Worm (Caenorhabditis elegans) whole organism, late embryonic: ENCODE measurements around the gene C16D9.1.
A peak's percentile ranks its signal among the peaks of the same experiment; 100 is the strongest.

Experiments used
- F13H6.1 ChIP-seq: sonication (generic microtip); optimal IDR thresholded peaks from 2 replicates; lab custom pipeline; 2016; ENCODE audit warnings: missing genetic modification characterization, missing compliant biosample characterization
- K02D7.2 ChIP-seq: sonication (generic microtip); optimal IDR thresholded peaks from 2 replicates; lab custom pipeline; 2017; ENCODE audit warnings: mild to moderate bottlenecking, missing genetic modification characterization, missing compliant biosample characterization
- T23F11.4 ChIP-seq: fragments of 200-800 bp; sonication (Bioruptor generic); optimal IDR thresholded peaks from 2 replicates; lab custom pipeline; 2018; ENCODE audit warnings: mild to moderate bottlenecking, missing genetic modification characterization, missing compliant biosample characterization
- Y22D7AL.16 ChIP-seq: sonication (generic microtip); optimal IDR thresholded peaks from 2 replicates; lab custom pipeline; 2016; ENCODE audit warnings: missing genetic modification characterization, missing compliant biosample characterization
- ahr-1 ChIP-seq: sonication (generic microtip); optimal IDR thresholded peaks from 2 replicates; lab custom pipeline; 2016; ENCODE audit warnings: missing genetic modification characterization, missing compliant biosample characterization
- ama-1 ChIP-seq: fragments of 150-350 bp; optimal IDR thresholded peaks from 2 replicates; lab custom pipeline; 2014
- ceh-14 ChIP-seq: sonication (generic microtip); optimal IDR thresholded peaks from 2 replicates; lab custom pipeline; 2016; ENCODE audit warnings: missing genotype, missing genetic modification characterization, missing compliant biosample characterization
- ceh-2 ChIP-seq: sonication (generic microtip); optimal IDR thresholded peaks from 2 replicates; lab custom pipeline; 2016; ENCODE audit warnings: missing genotype, missing genetic modification characterization, missing compliant biosample characterization
- ceh-30 ChIP-seq: fragments of 150-350 bp; optimal IDR thresholded peaks from 2 replicates; lab custom pipeline; 2014; ENCODE audit warnings: missing biosample characterization, missing genetic modification characterization
- ceh-31 ChIP-seq: sonication (generic microtip); optimal IDR thresholded peaks from 2 replicates; lab custom pipeline; 2016; ENCODE audit warnings: missing genetic modification characterization, missing compliant biosample characterization
- ceh-45 ChIP-seq: fragments of 200-800 bp; sonication (Bioruptor generic); IDR thresholded peaks from 2 replicates; pipeline ENCODE4 v1.3.6; 2022; ENCODE audit warnings: missing genetic modification reagents, missing genetic modification characterization, missing compliant biosample characterization
- ceh-48 ChIP-seq: sonication (generic microtip); optimal IDR thresholded peaks from 2 replicates; lab custom pipeline; 2016; ENCODE audit warnings: missing genetic modification characterization, inconsistent platforms, missing compliant biosample characterization
- ceh-9 ChIP-seq: sonication (generic microtip); optimal IDR thresholded peaks from 2 replicates; lab custom pipeline; 2016; ENCODE audit warnings: mild to moderate bottlenecking, missing genetic modification characterization, inconsistent platforms, missing compliant biosample characterization
- elt-2 ChIP-seq: sonication (generic microtip); optimal IDR thresholded peaks from 2 replicates; lab custom pipeline; 2016; ENCODE audit warnings: missing genetic modification reagents, missing genetic modification characterization, missing compliant biosample characterization
- elt-4 ChIP-seq: sonication (generic microtip); optimal IDR thresholded peaks from 2 replicates; lab custom pipeline; 2016; ENCODE audit warnings: missing genetic modification characterization, missing compliant biosample characterization
- ets-4 ChIP-seq: sonication (generic microtip); optimal IDR thresholded peaks from 2 replicates; lab custom pipeline; 2016; ENCODE audit warnings: missing genetic modification characterization, missing compliant biosample characterization
- eyg-1 ChIP-seq: sonication (generic microtip); optimal IDR thresholded peaks from 2 replicates; lab custom pipeline; 2016; ENCODE audit warnings: missing genotype, missing genetic modification characterization, missing compliant biosample characterization
- fkh-10 ChIP-seq: fragments of 150-350 bp; optimal IDR thresholded peaks from 2 replicates; lab custom pipeline; 2014; ENCODE audit warnings: missing biosample characterization, missing genetic modification reagents, missing genetic modification characterization
- fkh-6 ChIP-seq: sonication (generic microtip); optimal IDR thresholded peaks from 2 replicates; lab custom pipeline; 2016; ENCODE audit warnings: missing genetic modification characterization, missing compliant biosample characterization
- gmeb-2 ChIP-seq: sonication (generic microtip); optimal IDR thresholded peaks from 2 replicates; lab custom pipeline; 2016; ENCODE audit warnings: missing genetic modification characterization, inconsistent platforms, missing compliant biosample characterization
- hlh-13 ChIP-seq: fragments of 200-800 bp; sonication (Bioruptor generic); optimal IDR thresholded peaks from 2 replicates; lab custom pipeline; 2018; ENCODE audit warnings: mild to moderate bottlenecking, missing genetic modification characterization, missing compliant biosample characterization
- hlh-15 ChIP-seq: sonication (generic microtip); optimal IDR thresholded peaks from 2 replicates; lab custom pipeline; 2016; ENCODE audit warnings: missing genetic modification characterization, missing compliant biosample characterization
- hlh-6 ChIP-seq: sonication (generic microtip); optimal IDR thresholded peaks from 2 replicates; lab custom pipeline; 2016; ENCODE audit warnings: missing genotype, missing genetic modification characterization, missing compliant biosample characterization
- hlh-8 ChIP-seq: sonication (generic microtip); optimal IDR thresholded peaks from 2 replicates; lab custom pipeline; 2016; ENCODE audit warnings: missing genotype, missing genetic modification characterization, missing compliant biosample characterization
- lim-6 ChIP-seq: sonication (generic microtip); optimal IDR thresholded peaks from 2 replicates; lab custom pipeline; 2016; ENCODE audit warnings: missing genetic modification characterization, missing compliant biosample characterization
- lin-11 ChIP-seq: fragments of 200-800 bp; sonication (Bioruptor generic); optimal IDR thresholded peaks from 2 replicates; lab custom pipeline; 2018; ENCODE audit warnings: mild to moderate bottlenecking, missing genetic modification characterization, missing compliant biosample characterization
- madf-2 ChIP-seq: sonication (generic microtip); optimal IDR thresholded peaks from 2 replicates; lab custom pipeline; 2017; ENCODE audit warnings: missing genetic modification characterization, missing compliant biosample characterization
- nfya-1 ChIP-seq: sonication (generic microtip); optimal IDR thresholded peaks from 2 replicates; lab custom pipeline; 2017; ENCODE audit warnings: missing genetic modification characterization, mild to moderate bottlenecking, missing compliant biosample characterization, antibody characterized with exemption, moderate library complexity
- npax-4 ChIP-seq: sonication (generic microtip); optimal IDR thresholded peaks from 2 replicates; lab custom pipeline; 2016; ENCODE audit warnings: missing genetic modification characterization, missing compliant biosample characterization
- pax-1 ChIP-seq: fragments of 150-350 bp; optimal IDR thresholded peaks from 2 replicates; lab custom pipeline; 2014; ENCODE audit warnings: missing biosample characterization, missing genetic modification characterization
- pha-4 ChIP-seq: fragments of 150-350 bp; optimal IDR thresholded peaks from 2 replicates; lab custom pipeline; 2018; ENCODE audit warnings: missing biosample characterization, missing genetic modification reagents, missing genetic modification characterization
- rnt-1 ChIP-seq: sonication (generic microtip); optimal IDR thresholded peaks from 2 replicates; lab custom pipeline; 2016; ENCODE audit warnings: missing genetic modification characterization, missing compliant biosample characterization
- sox-4 ChIP-seq: sonication (generic microtip); optimal IDR thresholded peaks from 2 replicates; lab custom pipeline; 2017; ENCODE audit warnings: mild to moderate bottlenecking, missing genetic modification characterization, inconsistent platforms, missing compliant biosample characterization
- ttx-3 ChIP-seq: sonication (generic microtip); optimal IDR thresholded peaks from 2 replicates; lab custom pipeline; 2016; ENCODE audit warnings: missing genetic modification reagents, missing genetic modification characterization, missing compliant biosample characterization
- unc-3 ChIP-seq, 2 experiments: fragments of 200-800 bp in 1 of 2; sonication (Bioruptor generic) in 1 of 2; sonication (generic microtip) in 1 of 2; conservative IDR thresholded peaks in 1 of 2; optimal IDR thresholded peaks in 1 of 2; 2 replicates each; pipeline versions ENCODE4 v1.3.6 to Lab custom; 2016 to 2022; ENCODE audit warnings: missing compliant biosample characterization in 2 of 2, missing genetic modification characterization in 2 of 2, missing genetic modification reagents in 1 of 2
- unc-55 ChIP-seq: sonication (generic microtip); optimal IDR thresholded peaks from 2 replicates; lab custom pipeline; 2017; ENCODE audit warnings: missing biosample characterization, missing genetic modification reagents, missing genetic modification characterization

The C16D9.1 gene

ce11 chrV:8299191-8299854 is 40.2 kb downstream of the C16D9.1 start, which contains the start of gene W02D7.5:
Gene W02D7.5 (minus strand): TSS chrV:8299241.
- no peak for TF ChIP-seq ceh-45 (GFP tag; lab: Robert Waterston, UW)
- no peak for TF ChIP-seq madf-2 (tag; lab: Kevin White, UChicago)
- no peak for TF ChIP-seq elt-4 (tag; lab: Kevin White, UChicago)
- no peak for TF ChIP-seq npax-4 (tag; lab: Kevin White, UChicago)
- TF ChIP-seq eyg-1 (tag; lab: Kevin White, UChicago), result no peak
- no peak for TF ChIP-seq pax-1 (tag; lab: Kevin White, UChicago)

- no peak for TF ChIP-seq ets-4 (tag; lab: Kevin White, UChicago)
- peak; percentile 52 for TF ChIP-seq ceh-48 (tag; lab: Kevin White, UChicago)
- TF ChIP-seq ama-1 (lab: Kevin White, UChicago), result peak; percentile 19
Observed at ce11 chrV:8300935-8301535, 41.9 kb downstream of the C16D9.1 start, which contains the start of gene W02D7.6. Gene W02D7.6 (minus strand): TSS chrV:8301507.

ce11 chrV:8302522-8302921 is 43.4 kb downstream of the C16D9.1 start, which contains the start of gene sel-9:
Gene sel-9 (minus strand): TSS chrV:8302580.
- TF ChIP-seq elt-2 (tag; lab: Kevin White, UChicago) (peak; percentile 6), lim-6 (tag; lab: Kevin White, UChicago) (no peak), ets-4 (tag; lab: Kevin White, UChicago) (no peak)
- TF ChIP-seq, all 69 proteins: peak for 1

DNA sequence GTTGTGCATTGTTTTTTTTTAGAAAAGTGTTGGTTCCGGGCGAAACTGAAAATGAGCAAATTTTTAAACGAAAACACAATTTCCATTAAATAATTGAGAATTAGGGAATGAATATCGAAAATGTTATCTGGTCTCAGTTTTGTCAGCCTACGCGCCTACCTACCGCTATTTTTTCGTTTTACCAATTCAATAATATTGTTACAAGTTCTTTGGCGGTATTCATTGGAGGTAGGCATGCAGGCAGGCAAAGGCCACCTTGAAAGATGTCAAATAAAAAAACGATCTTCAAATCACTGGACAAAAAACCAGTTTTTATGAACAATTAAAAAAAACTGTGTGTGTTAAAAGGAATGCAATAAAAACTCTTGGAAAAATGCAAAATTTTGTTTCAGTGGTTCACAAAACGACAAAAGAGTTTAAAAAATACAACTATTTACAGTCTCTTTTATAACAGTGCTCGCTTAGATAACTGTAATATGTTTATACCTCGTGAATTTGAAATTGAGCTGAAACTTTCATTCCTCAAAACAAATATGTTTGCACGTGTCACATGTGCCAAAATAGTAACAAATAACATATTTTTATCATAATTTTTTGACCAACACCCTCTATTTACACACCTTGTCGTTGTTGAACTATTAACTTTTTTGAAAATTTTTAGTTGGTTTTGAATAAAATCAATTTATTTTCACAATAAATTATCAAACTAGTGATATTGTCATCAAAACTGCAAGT is 45.5 kb downstream of the C16D9.1 start, which contains the start of gene W02D7.11:
TSS of gene W02D7.11 (minus strand) at position 51 of the 735 bp plus-strand sequence.
- TF ChIP-seq ttx-3 (no peak), fkh-6 (tag; lab: Kevin White, UChicago) (no peak), nfya-1 (no peak), lin-11 (no peak), K02D7.2 (tag; lab: Kevin White, UChicago) (no peak), hlh-6 (no peak), sox-4 (tag; lab: Kevin White, UChicago) (no peak), ahr-1 (no peak), rnt-1 (tag; lab: Kevin White, UChicago) (no peak), npax-4 (tag; lab: Kevin White, UChicago) (no peak), ceh-9 (tag; lab: Kevin White, UChicago) (no peak), fkh-10 (no peak), madf-2 (tag; lab: Kevin White, UChicago) (no peak), elt-2 (tag; lab: Kevin White, UChicago) (no peak), ceh-30 (no peak)

ce11 chrV:8305940-8306339 is 46.8 kb downstream of the C16D9.1 start:
- no peak for TF ChIP-seq unc-55 (GFP tag; lab: Kevin White, UChicago)
- TF ChIP-seq sox-4 (tag; lab: Kevin White, UChicago), result no peak
- no peak for TF ChIP-seq ets-4 (tag; lab: Kevin White, UChicago)
- TF ChIP-seq hlh-13 (GFP tag; lab: Kevin White, UChicago), result no peak
- no peak for TF ChIP-seq hlh-8
- TF ChIP-seq ceh-2 (tag; lab: Kevin White, UChicago), result no peak
- no peak for TF ChIP-seq elt-4 (tag; lab: Kevin White, UChicago)
- no peak for TF ChIP-seq eyg-1 (tag; lab: Kevin White, UChicago)

ce11 chrV:8306366-8306765 is 47.2 kb downstream of the C16D9.1 start, which contains the start of gene W02D7.8:
Gene W02D7.8 (minus strand): TSS chrV:8306466.
- TF ChIP-seq gmeb-2 (tag; lab: Kevin White, UChicago), result no peak
- TF ChIP-seq lin-11, result no peak
- no peak for TF ChIP-seq T23F11.4
- TF ChIP-seq F13H6.1, result no peak
- no peak for TF ChIP-seq npax-4 (tag; lab: Kevin White, UChicago)
- no peak for TF ChIP-seq Y22D7AL.16
- no peak for TF ChIP-seq sox-4 (tag; lab: Kevin White, UChicago)
- no peak for TF ChIP-seq ceh-14
- TF ChIP-seq hlh-15, result no peak
- TF ChIP-seq ceh-31 (tag; lab: Kevin White, UChicago), result no peak
- TF ChIP-seq unc-3 (GFP tag; conservative IDR thresholded peaks at IDR 0.05; lab: Robert Waterston, UW), result no peak
- TF ChIP-seq unc-3 (tag; optimal IDR thresholded peaks at IDR 0.05; lab: Kevin White, UChicago), result no peak
- TF ChIP-seq pha-4 (tag; lab: Kevin White, UChicago), result no peak
- TF ChIP-seq ceh-48 (tag; lab: Kevin White, UChicago), result no peak
- no peak for TF ChIP-seq eyg-1 (tag; lab: Kevin White, UChicago)
- no peak for TF ChIP-seq ceh-9 (tag; lab: Kevin White, UChicago)
- no peak for TF ChIP-seq ahr-1
